Worm (Caenorhabditis elegans): ENCODE measurements around the gene Y119D3B.21.

DNA sequence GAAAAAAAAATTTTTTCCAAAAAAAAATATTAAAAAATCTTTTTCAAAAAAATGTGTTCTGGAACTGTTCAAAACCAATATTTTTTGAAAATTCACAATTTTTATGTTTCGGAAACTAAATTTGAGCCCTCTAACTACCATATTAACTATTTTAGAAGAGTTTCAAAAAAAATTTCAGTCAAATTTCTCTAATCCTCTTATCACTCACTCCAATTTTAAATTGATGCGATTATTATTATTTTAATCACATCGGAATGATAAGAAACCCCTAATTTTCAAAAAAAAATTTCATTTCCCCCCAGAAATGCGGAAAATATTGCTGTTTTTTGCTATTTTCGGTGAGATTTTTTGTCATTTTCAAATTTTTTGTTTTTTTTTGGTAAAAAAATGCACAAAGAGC lies 33.0 kb upstream of the Y119D3B.21 start, which contains the start of gene nspg-8:
- TF ChIP-seq ceh-82 (tag; optimal IDR thresholded peaks at IDR 0.05) (no peak), aly-2 (tag; optimal IDR thresholded peaks at IDR 0.05) (no peak), nhr-43 (tag; optimal IDR thresholded peaks at IDR 0.05; ENCODE audit: poor library complexity, severe bottlenecking) (no peak), elt-1 (tag; optimal IDR thresholded peaks at IDR 0.05) (no peak), unc-62 (GFP tag; optimal IDR thresholded peaks at IDR 0.05) (no peak), nhr-12 (tag; optimal IDR thresholded peaks at IDR 0.05) (no peak), R02D3.7 (tag; optimal IDR thresholded peaks at IDR 0.05) (no peak), pha-4 (tag; optimal IDR thresholded peaks at IDR 0.05) (no peak), nhr-77 (tag; optimal IDR thresholded peaks at IDR 0.05) (no peak), elt-2 (tag; optimal IDR thresholded peaks at IDR 0.05) (peak; percentile 23), pqm-1 (tag; optimal IDR thresholded peaks at IDR 0.05) (no peak), ama-1 (optimal IDR thresholded peaks at IDR 0.05) (no peak)
